Fruit fly (Drosophila melanogaster): ENCODE measurements around the gene bnb.

Gene bnb

DNA sequence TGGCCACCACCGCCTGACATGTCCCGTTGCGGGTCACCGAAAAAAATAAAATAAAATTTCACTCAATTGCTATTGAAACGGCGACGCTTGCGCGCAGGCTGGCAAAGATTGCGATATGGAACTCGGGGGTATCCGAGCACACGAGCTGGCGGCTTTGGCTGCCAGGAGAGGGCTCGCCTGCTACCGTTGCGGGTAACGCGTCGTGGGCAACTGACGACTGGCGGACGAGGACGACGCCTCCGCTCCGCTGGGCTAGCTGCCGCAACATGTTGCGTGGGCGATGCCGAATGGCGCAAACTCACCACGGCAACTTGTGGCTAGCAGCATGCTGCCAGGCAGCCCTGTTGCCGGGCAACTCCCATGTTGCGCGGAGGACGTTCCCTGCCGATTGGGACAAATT, 23.7 kb downstream of the bnb start, which contains the start of gene CCKLR-17D3 (continued):
- TF ChIP-seq Jarid2 (GFP tag; optimal IDR thresholded peaks at IDR 0.05) (peak; percentile 71), Deaf1 (tag; optimal IDR thresholded peaks at IDR 0.05) (peak; percentile 88), CG10274 (GFP tag; optimal IDR thresholded peaks at IDR 0.05) (no peak), CG12942 (GFP tag; optimal IDR thresholded peaks at IDR 0.05) (no peak), ara (GFP tag; IDR thresholded peaks at IDR 0.05) (no peak), CG10462 (GFP tag; optimal IDR thresholded peaks at IDR 0.05) (no peak)

DNA sequence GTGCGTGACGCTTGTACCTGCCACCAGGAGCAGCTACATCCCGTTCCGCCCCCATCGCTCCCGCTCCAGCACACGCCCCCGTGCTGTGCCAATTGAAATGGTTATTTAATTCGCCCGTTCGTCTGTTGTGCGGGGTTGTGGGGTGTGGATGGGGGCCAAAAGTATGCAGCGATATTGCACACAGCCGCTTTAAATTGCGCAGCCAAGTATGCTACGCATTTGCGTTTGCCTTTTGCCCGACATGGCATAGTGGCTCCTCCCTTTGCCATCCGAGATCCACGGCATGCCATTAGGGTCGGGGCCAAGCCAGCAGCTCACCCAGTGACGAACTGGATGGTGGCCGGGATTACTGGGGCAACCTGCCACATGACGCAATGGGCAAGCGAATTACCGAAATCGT, 25.5 kb downstream of the bnb start:
- TF ChIP-seq MBD-R2 (GFP tag; IDR thresholded peaks at IDR 0.05): peak; percentile 12; the same call in 1 of the 2 replicates
- no peak for TF ChIP-seq ro (GFP tag; IDR thresholded peaks at IDR 0.05)
- peak; percentile 44 for TF ChIP-seq sens (GFP tag)
- no peak for TF ChIP-seq insv (GFP tag; optimal IDR thresholded peaks at IDR 0.05)
- no peak for TF ChIP-seq gcm2 (GFP tag; optimal IDR thresholded peaks at IDR 0.05)
- no peak for TF ChIP-seq CG7786 (GFP tag; optimal IDR thresholded peaks at IDR 0.05)
- TF ChIP-seq aop (GFP tag; IDR thresholded peaks at IDR 0.05): no peak
- no peak for TF ChIP-seq CG10543 (GFP tag; optimal IDR thresholded peaks at IDR 0.05)
- TF ChIP-seq Dek (tag; optimal IDR thresholded peaks at IDR 0.05): no peak
- TF ChIP-seq sens-2 (GFP tag; IDR thresholded peaks at IDR 0.05): no peak
- peak; percentile 43; the same call in 1 of the 3 replicates for TF ChIP-seq Opbp (GFP tag; IDR thresholded peaks at IDR 0.05; ENCODE audit: partially characterized antibody)
- no peak for TF ChIP-seq CG2678 (tag; optimal IDR thresholded peaks at IDR 0.05)
- TF ChIP-seq Bteb2 (GFP tag; optimal IDR thresholded peaks at IDR 0.05): no peak
- no peak for TF ChIP-seq Adf1 (GFP tag; IDR thresholded peaks at IDR 0.05)
- TF ChIP-seq her (GFP tag; optimal IDR thresholded peaks at IDR 0.05): no peak
- no peak for TF ChIP-seq CG12391 (tag; optimal IDR thresholded peaks at IDR 0.05)
- no peak for TF ChIP-seq CG1233 (GFP tag; optimal IDR thresholded peaks at IDR 0.05)
- TF ChIP-seq Doc2 (GFP tag; IDR thresholded peaks at IDR 0.05): no peak
- TF ChIP-seq Atf3 (GFP tag; optimal IDR thresholded peaks at IDR 0.05): no peak
- TF ChIP-seq slbo (GFP tag; IDR thresholded peaks at IDR 0.05): 0 out of 2 replicates have a peak, but pooled peaks have one; percentile 15
- peak; percentile 61 for TF ChIP-seq Med (GFP tag)
- TF ChIP-seq Rfx (GFP tag; IDR thresholded peaks at IDR 0.05): no peak
- TF ChIP-seq CG14965 (GFP tag; optimal IDR thresholded peaks at IDR 0.05; ENCODE audit: borderline replicate concordance): no peak
- no peak for TF ChIP-seq ssp (GFP tag; IDR thresholded peaks at IDR 0.05)
- TF ChIP-seq bsh (GFP tag; optimal IDR thresholded peaks at IDR 0.05): no peak
- TF ChIP-seq Dref (GFP tag; IDR thresholded peaks at IDR 0.05): no peak
- peak; percentile 27 for TF ChIP-seq HmgZ (tag; optimal IDR thresholded peaks at IDR 0.05)
- TF ChIP-seq fu2 (GFP tag; optimal IDR thresholded peaks at IDR 0.05): no peak
- no peak for TF ChIP-seq dan (GFP tag; IDR thresholded peaks at IDR 0.05)
- TF ChIP-seq jumu (GFP tag; optimal IDR thresholded peaks at IDR 0.05): no peak
- TF ChIP-seq CG4854 (GFP tag; optimal IDR thresholded peaks at IDR 0.05): no peak
- no peak for TF ChIP-seq ems (GFP tag; optimal IDR thresholded peaks at IDR 0.05)
- TF ChIP-seq rib (GFP tag; IDR thresholded peaks at IDR 0.05): no peak
- TF ChIP-seq CG13287 (GFP tag; IDR thresholded peaks at IDR 0.05; ENCODE audit: partially characterized antibody): 0 out of 2 replicates have a peak, but pooled peaks have one; percentile 10
- TF ChIP-seq az2 (GFP tag; optimal IDR thresholded peaks at IDR 0.05): no peak
- peak; percentile 73 for TF ChIP-seq crol (GFP tag; IDR thresholded peaks at IDR 0.05)
- no peak for TF ChIP-seq Fer2 (tag; optimal IDR thresholded peaks at IDR 0.05)
- no peak for TF ChIP-seq CG2889 (GFP tag; IDR thresholded peaks at IDR 0.05)
- TF ChIP-seq chn (GFP tag; optimal IDR thresholded peaks at IDR 0.05): no peak
- no peak for TF ChIP-seq Kr (GFP tag; optimal IDR thresholded peaks at IDR 0.05)
- TF ChIP-seq CG6254 (GFP tag; optimal IDR thresholded peaks at IDR 0.05): no peak
- no peak for TF ChIP-seq CG6272 (GFP tag; IDR thresholded peaks at IDR 0.05)
- TF ChIP-seq sima (GFP tag; optimal IDR thresholded peaks at IDR 0.05): no peak
- TF ChIP-seq Six4 (GFP tag; optimal IDR thresholded peaks at IDR 0.05): no peak
- TF ChIP-seq odd (GFP tag; optimal IDR thresholded peaks at IDR 0.05): no peak
